Fruit fly (Drosophila melanogaster): ENCODE data around the gene kin17.

DNA sequence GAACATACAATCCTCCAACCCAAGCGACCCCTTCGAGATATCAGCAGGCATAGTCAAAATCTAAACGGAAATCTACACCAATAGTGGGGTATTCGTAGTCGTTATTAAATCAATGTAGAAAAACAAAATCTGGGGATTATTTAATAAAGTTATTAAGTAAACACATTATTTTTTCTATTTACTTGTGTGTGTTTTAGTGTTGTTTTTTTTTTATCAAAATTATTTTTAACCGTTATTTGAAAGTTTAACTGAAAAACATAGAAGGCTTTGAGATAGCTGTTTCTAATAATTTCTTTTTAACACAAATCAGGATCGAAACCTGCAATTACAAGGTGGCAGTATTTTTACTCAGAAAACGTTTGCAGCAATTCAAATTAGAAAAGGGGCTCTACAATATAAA is 47.3 kb upstream of the kin17 start, which contains the start of gene polo:
- TF ChIP-seq psq (optimal IDR thresholded peaks at IDR 0.05) (no peak), h (optimal IDR thresholded peaks at IDR 0.05) (no peak), Sin3A (optimal IDR thresholded peaks at IDR 0.05) (no peak), insv (optimal IDR thresholded peaks at IDR 0.05) (no peak), Myc (optimal IDR thresholded peaks at IDR 0.05) (no peak), ttk (optimal IDR thresholded peaks at IDR 0.05) (no peak)
